Fruit fly (Drosophila melanogaster): ENCODE results near the gene osa.

DNA sequence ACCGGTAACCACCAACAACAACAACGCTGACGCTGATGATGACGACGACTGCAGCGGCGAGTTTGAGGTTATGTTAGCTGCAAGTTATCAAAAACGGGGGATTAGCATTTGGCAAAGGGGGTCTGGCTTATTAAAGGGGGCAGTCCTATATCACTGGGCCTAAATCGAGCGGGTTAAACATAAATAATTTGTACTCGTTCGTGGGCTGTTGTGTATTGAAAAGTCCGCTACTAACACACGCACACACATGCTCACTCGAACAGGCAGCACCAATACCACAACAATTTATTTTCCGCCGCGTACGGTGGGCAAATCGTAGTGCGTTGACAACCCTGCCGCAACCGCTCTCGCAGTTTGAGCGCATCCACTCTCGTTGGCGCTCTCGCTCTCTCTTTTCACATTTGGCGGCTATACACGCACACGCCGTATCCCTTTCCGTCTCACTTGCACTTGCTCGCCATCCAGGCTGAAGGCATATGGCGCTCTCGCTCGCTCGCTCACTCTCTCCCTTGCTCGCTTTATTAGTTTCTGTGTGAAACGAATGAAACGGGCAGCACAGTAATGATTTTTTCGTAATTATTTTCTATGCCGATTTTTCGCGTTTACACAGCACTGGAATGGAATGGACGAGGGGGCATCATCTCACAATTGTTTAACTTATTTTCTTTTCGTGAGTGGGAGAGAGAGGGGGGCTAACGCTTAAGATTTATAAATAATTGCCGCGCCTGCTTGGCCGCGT lies 1.1 kb downstream of the osa start:
- no peak for TF ChIP-seq CG34367 (tag; optimal IDR thresholded peaks at IDR 0.05)
- TF ChIP-seq D1 (tag; optimal IDR thresholded peaks at IDR 0.05), result no peak
- peak; percentile 72 for TF ChIP-seq CG13204 (GFP tag; optimal IDR thresholded peaks at IDR 0.05)
- no peak for TF ChIP-seq CG10348 (GFP tag; IDR thresholded peaks at IDR 0.05)
- no peak for TF ChIP-seq CG17806 (tag; optimal IDR thresholded peaks at IDR 0.05)
- TF ChIP-seq CG15710 (tag; optimal IDR thresholded peaks at IDR 0.05), result peak; percentile 17
- no peak for TF ChIP-seq CG4496 (GFP tag; IDR thresholded peaks at IDR 0.05)

Measured in whole organism, pupa.